Fruit fly (Drosophila melanogaster) whole organism, adult: Measurements from ENCODE around the gene Dnaaf5.
A peak's percentile ranks its signal among the peaks of the same experiment; 100 is the strongest.

Experiments used
- CG11617 ChIP-seq: fragments of 200-800 bp; sonication (Bioruptor generic); optimal IDR thresholded peaks from 2 replicates; lab custom pipeline; 2017; ENCODE audit warnings: mild to moderate bottlenecking, missing biosample characterization, missing genetic modification reagents, missing genetic modification characterization
- CG12768 ChIP-seq: fragments of 200-800 bp; sonication (Bioruptor generic); optimal IDR thresholded peaks from 2 replicates; lab custom pipeline; 2017; ENCODE audit warnings: missing biosample characterization, missing genetic modification characterization, mild to moderate bottlenecking, moderate library complexity, missing genetic modification reagents
- CG14711 ChIP-seq: fragments of 200-800 bp; sonication (Bioruptor generic); optimal IDR thresholded peaks from 2 replicates; lab custom pipeline; 2018; ENCODE audit warnings: missing biosample characterization, mild to moderate bottlenecking, missing genetic modification characterization, moderate library complexity
- CG1620 ChIP-seq: fragments of 200-800 bp; sonication (Bioruptor generic); optimal IDR thresholded peaks from 2 replicates; lab custom pipeline; 2016; ENCODE audit warnings: missing biosample characterization, missing genetic modification characterization
- CG33017 ChIP-seq: fragments of 200-800 bp; sonication (Bioruptor generic); optimal IDR thresholded peaks from 2 replicates; lab custom pipeline; 2018; ENCODE audit warnings: missing biosample characterization, mild to moderate bottlenecking, missing genetic modification characterization, moderate library complexity
- CG5204 ChIP-seq: fragments of 200-800 bp; sonication (Bioruptor generic); optimal IDR thresholded peaks from 2 replicates; lab custom pipeline; 2016; ENCODE audit warnings: missing biosample characterization, missing genetic modification characterization
- CG7045 ChIP-seq: fragments of 200-800 bp; sonication (Bioruptor generic); optimal IDR thresholded peaks from 2 replicates; lab custom pipeline; 2017; ENCODE audit warnings: missing biosample characterization, mild to moderate bottlenecking, missing genetic modification characterization
- CG7101 ChIP-seq: fragments of 200-800 bp; sonication (Bioruptor generic); optimal IDR thresholded peaks from 2 replicates; lab custom pipeline; 2018; ENCODE audit warnings: missing biosample characterization, mild to moderate bottlenecking, missing genetic modification characterization, moderate library complexity
- Clk ChIP-seq: fragments of 200-800 bp; sonication (Bioruptor generic); optimal IDR thresholded peaks from 2 replicates; lab custom pipeline; 2017; ENCODE audit warnings: missing biosample characterization, missing genetic modification characterization
- Crg-1 ChIP-seq: fragments of 200-800 bp; sonication (Bioruptor generic); optimal IDR thresholded peaks from 2 replicates; lab custom pipeline; 2016; ENCODE audit warnings: missing biosample characterization, missing genetic modification characterization
- Hr96 ChIP-seq: fragments of 200-800 bp; sonication (Bioruptor generic); optimal IDR thresholded peaks from 2 replicates; lab custom pipeline; 2016; ENCODE audit warnings: missing biosample characterization, missing genetic modification characterization
- Mnt ChIP-seq: fragments of 200-800 bp; sonication (Bioruptor generic); optimal IDR thresholded peaks from 2 replicates; lab custom pipeline; 2016; ENCODE audit warnings: missing biosample characterization, mild to moderate bottlenecking, missing genetic modification characterization
- bab1 ChIP-seq: fragments of 200-800 bp; sonication (Bioruptor generic); optimal IDR thresholded peaks from 3 replicates; lab custom pipeline; 2019; ENCODE audit warnings: missing biosample characterization, mild to moderate bottlenecking, missing genetic modification characterization, moderate library complexity
- cic ChIP-seq: fragments of 200-800 bp; sonication (Bioruptor generic); optimal IDR thresholded peaks from 2 replicates; lab custom pipeline; 2017; ENCODE audit warnings: missing biosample characterization, mild to moderate bottlenecking, missing genetic modification characterization, moderate library complexity
- cnc ChIP-seq, 2 experiments: fragments of >200 bp; optimal IDR thresholded peaks; 2 replicates each; lab custom pipeline; 2017
- kay ChIP-seq: fragments of 200-800 bp; sonication (Bioruptor generic); peaks from one replicate; lab custom pipeline; 2016; ENCODE audit warnings: missing biosample characterization, missing genetic modification characterization, borderline replicate concordance
- ovo ChIP-seq: fragments of 200-800 bp; sonication (Bioruptor generic); optimal IDR thresholded peaks from 2 replicates; lab custom pipeline; 2016; ENCODE audit warnings: missing biosample characterization, missing genetic modification characterization
- pad ChIP-seq: fragments of 200-800 bp; sonication (Bioruptor generic); optimal IDR thresholded peaks from 3 replicates; lab custom pipeline; 2017; ENCODE audit warnings: missing biosample characterization, missing genetic modification characterization, mild to moderate bottlenecking, moderate library complexity, missing genetic modification reagents
- tj ChIP-seq: fragments of 200-800 bp; sonication (Bioruptor generic); optimal IDR thresholded peaks from 3 replicates; lab custom pipeline; 2017; ENCODE audit warnings: missing biosample characterization, mild to moderate bottlenecking, missing genetic modification characterization, moderate library complexity
- toe ChIP-seq: fragments of 200-800 bp; sonication (Bioruptor generic); optimal IDR thresholded peaks from 2 replicates; lab custom pipeline; 2016; ENCODE audit warnings: missing biosample characterization, missing genetic modification characterization

The Dnaaf5 gene

DNA sequence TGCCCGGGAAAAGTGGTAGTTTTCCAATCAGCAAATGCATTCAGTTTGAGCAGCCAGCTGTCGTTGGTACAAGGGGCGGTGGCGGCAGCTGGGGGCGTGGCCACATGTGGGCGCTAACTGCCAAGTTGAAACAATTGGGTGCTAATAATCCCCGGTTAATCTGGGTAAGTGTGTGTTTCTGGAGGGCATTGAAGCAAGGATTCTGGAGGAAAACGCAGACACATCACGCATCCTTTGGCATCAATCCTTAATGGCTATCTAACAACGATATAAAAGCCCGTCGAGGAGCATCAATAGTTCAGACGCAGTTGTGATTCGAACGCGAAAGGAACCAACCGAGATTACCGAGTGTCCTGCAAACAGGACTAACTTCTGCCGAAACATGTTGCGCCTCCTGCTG, 47.0 kb downstream of the Dnaaf5 start, which contains the start of gene Crz:
Gene Crz (plus strand): TSS at position 301 of the 400 bp plus-strand sequence.
- no peak for TF ChIP-seq Crg-1 (GFP tag; lab: Kevin White, UChicago)
- no peak for TF ChIP-seq CG11617 (GFP tag; lab: Kevin White, UChicago)
- TF ChIP-seq CG14711 (tag; lab: Kevin White, UChicago), result no peak
- no peak for TF ChIP-seq kay (GFP tag; lab: Kevin White, UChicago)
- no peak for TF ChIP-seq Hr96 (GFP tag; lab: Kevin White, UChicago)
- TF ChIP-seq CG5204 (GFP tag; lab: Kevin White, UChicago), result no peak

DNA sequence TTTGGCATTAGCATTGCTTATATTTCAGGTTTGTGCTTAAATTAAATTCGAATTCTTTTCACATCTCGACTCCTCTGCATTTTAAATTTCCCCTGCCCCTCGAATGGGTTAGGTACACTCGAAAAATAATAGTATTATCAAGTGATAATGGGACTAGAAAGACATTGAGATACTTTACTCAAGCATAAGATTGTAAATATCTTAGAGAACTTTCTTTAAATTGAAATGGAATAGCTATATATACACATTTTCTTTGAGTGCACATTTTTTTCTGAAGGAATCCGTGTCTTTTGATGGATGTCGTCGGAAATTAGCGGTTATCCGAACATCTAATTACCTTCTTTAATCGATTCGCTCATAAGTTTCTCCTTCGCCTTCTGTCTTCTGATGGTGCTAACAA, 50.6 kb downstream of the Dnaaf5 start:
- TF ChIP-seq pad (no peak), CG7045 (GFP tag; lab: Kevin White, UChicago) (no peak), CG1620 (GFP tag; lab: Kevin White, UChicago) (no peak), Clk (GFP tag; lab: Kevin White, UChicago) (no peak), CG33017 (tag; lab: Kevin White, UChicago) (no peak), bab1 (GFP tag; lab: Kevin White, UChicago) (no peak), CG11617 (GFP tag; lab: Kevin White, UChicago) (no peak), toe (no peak), ovo (GFP tag; lab: Kevin White, UChicago) (no peak), CG5204 (GFP tag; lab: Kevin White, UChicago) (no peak)

DNA sequence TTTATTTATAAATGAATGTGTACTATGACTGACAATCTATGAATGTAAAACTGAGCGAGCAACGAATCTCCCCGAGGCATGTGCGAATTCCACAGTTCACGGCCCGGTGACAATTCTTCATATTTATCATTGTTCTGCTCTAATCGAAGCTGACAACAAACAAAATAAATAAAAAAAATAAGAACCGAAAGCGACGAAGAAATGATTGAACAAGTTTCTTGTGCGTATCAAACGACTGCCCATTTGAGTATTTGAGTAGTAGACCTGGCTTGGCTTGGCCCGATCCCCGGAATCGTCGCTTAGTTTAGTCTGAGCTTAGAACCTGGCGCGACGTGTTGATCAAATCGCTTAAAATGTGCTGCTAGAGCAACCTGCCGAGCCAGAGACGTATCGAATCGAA, 51.5 kb downstream of the Dnaaf5 start, which contains the start of gene CG31321:
Gene CG31321 (plus strand): TSS at position 301 of the 400 bp plus-strand sequence.
- TF ChIP-seq Clk (GFP tag; lab: Kevin White, UChicago) (no peak), toe (no peak), cic (GFP tag; lab: Kevin White, UChicago) (no peak), ovo (GFP tag; lab: Kevin White, UChicago) (no peak), Hr96 (GFP tag; lab: Kevin White, UChicago) (no peak), CG33017 (tag; lab: Kevin White, UChicago) (no peak), CG7101 (tag; lab: Kevin White, UChicago) (no peak), pad (no peak), Mnt (GFP tag; lab: Kevin White, UChicago) (no peak), CG12768 (GFP tag; lab: Kevin White, UChicago) (no peak), CG14711 (tag; lab: Kevin White, UChicago) (no peak), CG5204 (GFP tag; lab: Kevin White, UChicago) (no peak), bab1 (GFP tag; lab: Kevin White, UChicago) (no peak), tj (GFP tag; lab: Kevin White, UChicago) (no peak), cnc (optimal IDR thresholded peaks at IDR 0.05; lab: Kevin White, UChicago) (no peak), CG11617 (GFP tag; lab: Kevin White, UChicago) (no peak)

DNA sequence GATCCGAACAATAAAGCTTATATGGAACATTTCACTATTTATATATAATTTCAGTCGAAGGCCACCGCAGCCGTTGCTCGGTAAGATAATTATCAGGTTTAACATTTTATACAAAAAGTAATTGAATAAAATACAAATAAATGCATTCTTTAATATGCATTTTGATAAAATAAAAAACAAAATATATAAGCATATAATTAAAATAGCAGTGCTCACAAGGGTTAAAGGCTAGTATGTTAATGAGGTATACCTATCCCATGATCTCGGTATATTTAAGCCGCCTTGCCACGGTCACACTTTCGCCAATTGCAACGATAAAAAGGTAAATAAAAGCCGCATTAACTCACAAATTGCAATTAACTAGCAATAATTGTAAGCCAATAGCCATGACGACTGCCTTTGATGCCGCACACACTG, 52.8 kb downstream of the Dnaaf5 start, which contains the start of gene Polr2I:
Gene Polr2I (plus strand): TSS at position 289 of the 417 bp plus-strand sequence.
- TF ChIP-seq Hr96 (GFP tag; lab: Kevin White, UChicago) (no peak), CG11617 (GFP tag; lab: Kevin White, UChicago) (peak; percentile 9), CG1620 (GFP tag; lab: Kevin White, UChicago) (peak; percentile 43), CG5204 (GFP tag; lab: Kevin White, UChicago) (no peak), cnc (optimal IDR thresholded peaks at IDR 0.05; lab: Kevin White, UChicago) (no peak), Mnt (GFP tag; lab: Kevin White, UChicago) (no peak), ovo (GFP tag; lab: Kevin White, UChicago) (no peak), CG14711 (tag; lab: Kevin White, UChicago) (peak; percentile 22), CG7045 (GFP tag; lab: Kevin White, UChicago) (peak; percentile 2), cic (GFP tag; lab: Kevin White, UChicago) (no peak), tj (GFP tag; lab: Kevin White, UChicago) (no peak), kay (GFP tag; lab: Kevin White, UChicago) (no peak), CG33017 (tag; lab: Kevin White, UChicago) (no peak), bab1 (GFP tag; lab: Kevin White, UChicago) (no peak), Clk (GFP tag; lab: Kevin White, UChicago) (no peak), CG12768 (GFP tag; lab: Kevin White, UChicago) (peak; percentile 51), pad (no peak), toe (no peak), CG7101 (tag; lab: Kevin White, UChicago) (peak; percentile 33)
